Worm (Caenorhabditis elegans): ENCODE measurements around the gene dop-5.

Gene dop-5

ce11 chrV:11366129-11366528 lies at the start of gene dop-5:
Gene dop-5, minus strand, starts transcription at chrV:11366229.
- TF ChIP-seq mls-2 (tag; optimal IDR thresholded peaks at IDR 0.05) = no peak
- TF ChIP-seq sptf-1 (tag; optimal IDR thresholded peaks at IDR 0.05) = no peak
- no peak for TF ChIP-seq nhr-237 (tag; optimal IDR thresholded peaks at IDR 0.05)
- TF ChIP-seq unc-39 (tag; optimal IDR thresholded peaks at IDR 0.05) = no peak
- TF ChIP-seq M03D4.4 (tag; optimal IDR thresholded peaks at IDR 0.05) = no peak
- no peak for TF ChIP-seq unc-62 (GFP tag; optimal IDR thresholded peaks at IDR 0.05)
- no peak for TF ChIP-seq pha-4 (tag; optimal IDR thresholded peaks at IDR 0.05)
- TF ChIP-seq blmp-1 (tag; optimal IDR thresholded peaks at IDR 0.05) = no peak
- no peak for TF ChIP-seq nhr-28 (tag; optimal IDR thresholded peaks at IDR 0.05)
- TF ChIP-seq tbx-8 (GFP tag; optimal IDR thresholded peaks at IDR 0.05) = no peak
- no peak for TF ChIP-seq lin-13 (tag; optimal IDR thresholded peaks at IDR 0.05)
- no peak for TF ChIP-seq unc-120 (tag; optimal IDR thresholded peaks at IDR 0.05; ENCODE audit: poor library complexity, severe bottlenecking)
- TF ChIP-seq bed-3 (GFP tag; optimal IDR thresholded peaks at IDR 0.05) = no peak
- TF ChIP-seq flh-1 (GFP tag; optimal IDR thresholded peaks at IDR 0.05) = no peak
- TF ChIP-seq nhr-12 (tag; optimal IDR thresholded peaks at IDR 0.05) = no peak

- no peak for TF ChIP-seq sptf-1 (tag; optimal IDR thresholded peaks at IDR 0.05)
- TF ChIP-seq M03D4.4 (tag; optimal IDR thresholded peaks at IDR 0.05) = no peak
- TF ChIP-seq hlh-1 (tag; optimal IDR thresholded peaks at IDR 0.05) = no peak
- no peak for TF ChIP-seq ceh-83 (GFP tag; optimal IDR thresholded peaks at IDR 0.05)
- no peak for TF ChIP-seq flh-1 (GFP tag; optimal IDR thresholded peaks at IDR 0.05)
These were observed 49.0 kb upstream of the dop-5 start, which contains the start of gene deg-3 for ce11 chrV:11415059-11415458. Gene deg-3, minus strand, starts transcription at chrV:11415159.

ce11 chrV:11412125-11412524 lies 46.1 kb upstream of the dop-5 start:
- no peak for TF ChIP-seq ceh-43 (GFP tag; optimal IDR thresholded peaks at IDR 0.05)
- TF ChIP-seq tbx-8 (GFP tag; optimal IDR thresholded peaks at IDR 0.05) = no peak
- no peak for TF ChIP-seq blmp-1 (tag; optimal IDR thresholded peaks at IDR 0.05)

- TF ChIP-seq mab-5 (tag; optimal IDR thresholded peaks at IDR 0.05) (no peak), ham-2 (GFP tag; optimal IDR thresholded peaks at IDR 0.05) (no peak), ces-1 (GFP tag; optimal IDR thresholded peaks at IDR 0.05) (no peak), nhr-28 (tag; optimal IDR thresholded peaks at IDR 0.05) (no peak), drap-1 (GFP tag; optimal IDR thresholded peaks at IDR 0.05) (no peak), lsy-2 (tag; optimal IDR thresholded peaks at IDR 0.05) (no peak), flh-1 (GFP tag; optimal IDR thresholded peaks at IDR 0.05) (no peak), sem-2 (GFP tag; optimal IDR thresholded peaks at IDR 0.05) (no peak), snpc-4 (tag; optimal IDR thresholded peaks at IDR 0.05) (no peak), mls-2 (tag; optimal IDR thresholded peaks at IDR 0.05) (no peak), nhr-12 (tag; optimal IDR thresholded peaks at IDR 0.05) (no peak), sptf-1 (tag; optimal IDR thresholded peaks at IDR 0.05) (no peak), ztf-11 (tag; optimal IDR thresholded peaks at IDR 0.05) (no peak), M03D4.4 (tag; optimal IDR thresholded peaks at IDR 0.05) (no peak), cnd-1 (tag; optimal IDR thresholded peaks at IDR 0.05) (no peak)
These were observed 45.0 kb upstream of the dop-5 start, which contains the start of the genes K03B8.8 and grl-3 for ce11 chrV:11410902-11411561. Gene K03B8.8, minus strand, starts transcription at chrV:11411002. Gene grl-3, plus strand, starts transcription at chrV:11411511.

ce11 chrV:11407251-11407650 lies 41.2 kb upstream of the dop-5 start, which contains the start of gene K03B8.6:
Gene K03B8.6, plus strand, starts transcription at chrV:11407584.
- no peak for TF ChIP-seq tbx-8 (GFP tag; optimal IDR thresholded peaks at IDR 0.05)
- no peak for TF ChIP-seq nhr-2 (tag; optimal IDR thresholded peaks at IDR 0.05)
- TF ChIP-seq M03D4.4 (tag; optimal IDR thresholded peaks at IDR 0.05) = no peak
- TF ChIP-seq ztf-11 (tag; optimal IDR thresholded peaks at IDR 0.05) = no peak
- no peak for TF ChIP-seq unc-39 (tag; optimal IDR thresholded peaks at IDR 0.05)
- no peak for TF ChIP-seq nhr-12 (tag; optimal IDR thresholded peaks at IDR 0.05)
- no peak for TF ChIP-seq elt-3 (tag; optimal IDR thresholded peaks at IDR 0.05)
- no peak for TF ChIP-seq flh-1 (GFP tag; optimal IDR thresholded peaks at IDR 0.05)

- TF ChIP-seq ceh-83 (GFP tag; optimal IDR thresholded peaks at IDR 0.05) (no peak), ztf-11 (tag; optimal IDR thresholded peaks at IDR 0.05) (no peak), pha-4 (tag; optimal IDR thresholded peaks at IDR 0.05) (no peak)
These were observed 37.7 kb upstream of the dop-5 start for ce11 chrV:11403702-11404101.

Data from whole organism, mixed stage, embryonic.